Fruit fly (Drosophila melanogaster): ENCODE measurements around the gene CG14540.

CG14540 gene

DNA sequence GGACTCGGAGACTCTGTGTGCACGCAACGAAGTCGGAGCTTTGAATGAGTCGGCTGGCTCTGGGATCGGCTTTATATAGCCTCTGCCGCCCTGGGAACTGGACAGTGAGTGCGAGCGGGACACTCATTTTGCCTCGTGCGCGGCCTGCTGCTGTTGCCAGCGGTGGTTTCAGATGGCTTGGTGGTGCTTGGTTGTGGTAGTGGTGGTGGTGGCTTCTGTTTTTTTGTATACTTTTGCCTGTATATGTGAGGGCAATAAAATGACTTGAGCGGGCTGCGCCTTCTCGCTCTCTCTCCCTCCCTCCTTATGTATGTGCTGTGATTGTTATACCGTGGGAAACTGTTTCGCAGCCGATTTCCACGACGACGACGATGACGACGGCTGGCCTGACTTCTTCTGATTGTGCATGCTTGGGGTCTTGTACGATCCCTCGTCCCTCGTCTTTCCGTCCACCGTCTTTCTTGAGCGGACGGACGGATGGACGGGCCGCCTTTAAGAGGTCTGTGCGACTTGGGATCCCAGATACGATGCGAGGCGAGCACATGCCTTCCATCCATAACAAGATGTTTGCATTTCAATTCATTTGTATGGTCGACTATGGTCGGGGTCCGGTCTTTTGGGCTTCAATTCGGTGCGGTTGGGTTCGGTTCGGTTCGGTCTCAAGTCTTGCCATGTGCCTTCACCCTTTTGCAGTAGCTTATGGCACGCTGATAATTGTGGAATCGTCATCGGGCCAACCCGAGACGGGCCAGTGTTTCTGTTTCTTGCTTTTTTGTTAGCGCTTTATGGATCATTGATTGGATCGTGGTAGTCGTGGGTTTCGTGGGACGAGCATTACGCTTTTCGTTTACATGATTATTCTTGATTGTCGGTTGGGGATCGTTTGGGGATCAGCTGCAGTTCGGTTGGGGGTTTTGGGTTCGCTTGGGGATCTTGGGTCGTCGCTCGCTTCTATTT is 47.2 kb downstream of the CG14540 start:
- TF ChIP-seq usp (GFP tag; optimal IDR thresholded peaks at IDR 0.05) (no peak), psq (optimal IDR thresholded peaks at IDR 0.05) (no peak), Dll (optimal IDR thresholded peaks at IDR 0.05) (peak; percentile 71), CG8478 (optimal IDR thresholded peaks at IDR 0.05) (no peak), EcR (GFP tag; optimal IDR thresholded peaks at IDR 0.05) (peak in 1 of 2 experiments; percentile 52), pan (optimal IDR thresholded peaks at IDR 0.05) (no peak)

DNA sequence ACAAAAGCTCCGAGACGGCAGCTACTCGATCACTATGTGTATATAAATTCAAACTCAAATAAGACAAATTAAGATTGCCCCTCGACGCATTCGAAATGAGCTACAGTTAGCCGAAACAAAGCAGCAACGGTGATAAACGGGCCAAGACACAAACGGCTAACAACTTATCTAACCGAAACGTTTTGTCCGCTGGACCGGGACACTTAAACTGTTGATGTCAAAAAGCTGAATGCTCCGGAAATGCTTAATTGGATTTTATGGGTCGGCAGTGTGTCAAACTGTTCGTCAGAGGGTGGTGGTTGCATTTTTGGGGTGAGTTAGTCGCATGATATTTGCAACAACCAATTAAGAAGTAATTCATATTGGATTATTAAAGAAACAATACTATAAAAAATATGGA is 48.2 kb downstream of the CG14540 start:
- TF ChIP-seq CG8478 (optimal IDR thresholded peaks at IDR 0.05) = no peak

DNA sequence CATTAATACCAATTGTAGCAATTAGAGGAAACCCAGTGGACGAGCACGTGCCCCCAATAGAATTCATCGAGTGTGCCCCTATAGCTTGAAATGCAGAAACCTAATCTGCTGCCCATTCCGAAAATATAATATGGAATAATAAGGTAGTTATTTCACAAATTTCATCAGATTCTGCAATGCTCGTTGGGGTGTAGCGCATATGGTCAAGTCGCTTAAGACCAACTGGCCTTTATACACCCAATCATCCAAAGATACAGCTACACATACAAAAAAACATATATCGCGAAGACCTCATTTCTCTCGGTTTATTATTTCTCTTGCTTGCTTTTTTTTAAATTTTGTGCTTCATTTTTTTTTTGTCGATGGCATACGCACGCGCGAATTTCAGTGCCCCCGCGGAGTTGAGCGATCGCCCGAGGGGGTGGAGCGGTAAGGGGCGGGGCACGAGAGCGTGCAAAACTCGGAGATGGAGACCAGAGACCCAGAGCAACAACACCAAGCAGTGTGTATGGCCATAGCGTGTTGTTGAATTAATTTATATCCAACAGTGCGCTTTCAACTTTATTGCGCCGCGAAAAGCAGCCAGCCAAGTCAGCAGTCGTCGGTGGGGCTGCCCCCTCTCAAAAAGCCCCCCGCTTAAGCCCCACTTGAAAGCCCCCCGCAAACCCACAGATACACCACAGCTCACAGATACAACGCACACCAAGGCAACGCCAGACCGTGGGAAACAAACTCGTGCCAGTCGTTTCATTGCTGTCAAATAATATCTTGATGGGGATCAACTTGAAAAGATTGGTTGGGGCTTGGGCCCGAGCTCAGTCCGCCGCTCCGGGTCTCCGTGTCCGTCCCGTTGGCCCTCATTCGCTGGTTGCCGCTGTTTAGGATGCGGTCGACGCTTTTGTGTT is 49.1 kb downstream of the CG14540 start:
- no peak for TF ChIP-seq usp (GFP tag; optimal IDR thresholded peaks at IDR 0.05)
- TF ChIP-seq EcR (GFP tag; optimal IDR thresholded peaks at IDR 0.05) = peak; percentile 20 to 71
- peak; percentile 83 for TF ChIP-seq Dll (optimal IDR thresholded peaks at IDR 0.05)

DNA sequence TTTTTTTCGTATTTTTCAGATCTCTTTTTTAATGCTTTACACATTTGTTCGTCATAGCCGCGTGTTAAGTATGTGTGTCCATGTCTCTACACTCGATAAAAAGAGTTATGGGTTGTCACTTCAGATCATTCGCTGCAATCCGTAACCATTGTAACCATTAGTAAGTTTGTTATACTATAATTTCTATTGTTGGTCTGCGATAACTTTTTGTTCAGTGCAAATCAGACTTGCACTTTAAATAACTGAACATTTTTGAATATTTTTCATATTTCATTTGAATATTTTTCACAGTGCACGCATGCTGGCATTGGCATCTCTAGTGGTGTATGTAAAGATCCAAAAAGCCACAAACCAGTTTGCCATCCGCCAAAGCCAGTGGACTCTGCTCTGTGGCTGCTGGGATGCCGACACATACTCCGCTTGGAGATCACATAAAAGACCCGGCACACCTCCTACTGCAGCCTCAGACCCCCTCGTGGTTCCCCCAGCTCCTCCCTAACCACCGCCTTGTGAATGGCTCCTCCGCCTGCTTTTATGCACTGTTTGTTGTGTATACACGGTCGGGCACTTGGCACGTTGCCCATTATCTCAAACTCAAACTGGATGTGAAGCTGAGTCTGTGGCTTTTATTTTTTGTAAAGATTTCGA is 49.9 kb downstream of the CG14540 start:
- TF ChIP-seq CG8478 (optimal IDR thresholded peaks at IDR 0.05) = no peak
- TF ChIP-seq EcR (GFP tag; optimal IDR thresholded peaks at IDR 0.05) = peak in 1 of 2 experiments; percentile 37

DNA sequence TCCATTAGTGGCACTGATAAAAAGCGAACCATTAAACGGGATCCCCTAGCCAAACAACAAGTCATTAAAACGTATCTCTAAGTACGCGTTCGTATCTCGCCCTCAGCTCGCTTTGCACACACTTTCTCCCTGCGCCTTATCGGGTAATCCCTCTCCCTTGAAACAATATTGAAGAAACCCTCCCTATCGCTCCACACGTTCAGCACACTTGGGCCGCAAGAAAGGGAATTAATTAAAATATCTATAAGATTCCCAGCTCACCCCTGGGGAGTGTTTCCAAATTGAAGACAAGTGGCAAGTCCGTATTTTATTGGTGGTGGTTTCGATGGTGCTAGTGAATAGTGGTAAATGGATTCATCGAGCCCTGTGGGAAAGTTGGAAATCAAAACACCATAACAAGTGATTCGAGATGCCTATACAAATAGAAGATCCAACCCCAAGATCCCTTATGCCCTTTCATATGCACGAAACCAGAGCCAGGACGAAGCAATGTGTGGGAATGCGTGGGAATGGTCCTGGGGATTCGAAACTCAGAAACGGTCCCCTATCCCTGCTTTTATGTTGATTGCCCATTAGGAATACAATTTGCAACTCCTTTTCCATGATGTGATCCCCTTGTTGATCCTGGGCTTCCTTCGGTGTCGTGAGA is 50.8 kb downstream of the CG14540 start:
- TF ChIP-seq Dll (optimal IDR thresholded peaks at IDR 0.05) = no peak
- TF ChIP-seq CG8478 (optimal IDR thresholded peaks at IDR 0.05) = no peak
- no peak for TF ChIP-seq psq (optimal IDR thresholded peaks at IDR 0.05)
- no peak for TF ChIP-seq pan (optimal IDR thresholded peaks at IDR 0.05)
- TF ChIP-seq EcR (GFP tag; optimal IDR thresholded peaks at IDR 0.05) = no peak
- no peak for TF ChIP-seq usp (GFP tag; optimal IDR thresholded peaks at IDR 0.05)

DNA sequence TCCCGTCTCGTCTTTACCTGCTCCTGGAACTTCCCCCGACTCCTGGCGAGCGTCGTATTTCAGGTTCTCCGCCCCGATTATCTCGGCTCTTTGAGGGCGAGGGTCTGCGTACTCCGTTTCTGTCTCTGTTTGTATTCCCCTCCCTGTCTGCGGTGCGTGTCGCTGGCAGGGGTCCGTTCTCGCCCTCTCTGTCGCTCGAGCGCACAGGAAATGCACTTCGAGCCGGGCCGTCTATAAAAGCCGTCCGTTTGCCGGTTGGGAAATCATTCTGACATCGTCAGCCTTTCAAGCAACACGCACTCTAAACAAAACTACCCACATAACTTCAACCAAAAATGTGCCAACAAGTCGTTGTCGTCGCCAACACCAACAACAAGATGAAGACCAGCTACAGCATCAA is 51.5 kb downstream of the CG14540 start:
- TF ChIP-seq usp (GFP tag; optimal IDR thresholded peaks at IDR 0.05) = no peak
- TF ChIP-seq EcR (GFP tag; optimal IDR thresholded peaks at IDR 0.05) = no peak
- TF ChIP-seq CG8478 (optimal IDR thresholded peaks at IDR 0.05) = no peak
- no peak for TF ChIP-seq pan (optimal IDR thresholded peaks at IDR 0.05)
- TF ChIP-seq Dll (optimal IDR thresholded peaks at IDR 0.05) = no peak
- no peak for TF ChIP-seq psq (optimal IDR thresholded peaks at IDR 0.05)

Measured in whole organism.